Fruit fly (Drosophila melanogaster) whole organism, embryonic: ENCODE measurements around the gene Eig71Ej.
A peak's percentile ranks its signal among the peaks of the same experiment; 100 is the strongest.

Experiments
- CG10979 ChIP-seq: fragments of 200-800 bp; sonication (Bioruptor generic); optimal IDR thresholded peaks from 2 replicates; lab custom pipeline; 2018; ENCODE audit warnings: missing biosample characterization, mild to moderate bottlenecking, missing genetic modification characterization, moderate library complexity
- CG11696 ChIP-seq: fragments of 200-800 bp; sonication (Bioruptor generic); IDR thresholded peaks from 2 replicates; pipeline ENCODE4 v1.3.6; 2022; ENCODE audit warnings: missing biosample characterization, missing genetic modification characterization
- CG12236 ChIP-seq: fragments of 200-800 bp; sonication (Bioruptor generic); optimal IDR thresholded peaks from 2 replicates; lab custom pipeline; 2016; ENCODE audit warnings: missing biosample characterization, missing genetic modification characterization
- CG12299 ChIP-seq: fragments of 200-800 bp; sonication (Bioruptor generic); optimal IDR thresholded peaks from 2 replicates; lab custom pipeline; 2018; ENCODE audit warnings: missing biosample characterization, mild to moderate bottlenecking, missing genetic modification characterization
- CG13123 ChIP-seq: fragments of 200-800 bp; sonication (Bioruptor generic); optimal IDR thresholded peaks from 2 replicates; lab custom pipeline; 2016; ENCODE audit warnings: missing biosample characterization, missing genetic modification characterization
- CG13624 ChIP-seq: fragments of 200-800 bp; sonication (Bioruptor generic); optimal IDR thresholded peaks from 2 replicates; lab custom pipeline; 2016; ENCODE audit warnings: missing biosample characterization, missing genetic modification characterization
- CG13894 ChIP-seq: fragments of 200-800 bp; sonication (Bioruptor generic); optimal IDR thresholded peaks from 3 replicates; lab custom pipeline; 2018; ENCODE audit warnings: missing biosample characterization, mild to moderate bottlenecking, missing genetic modification characterization, moderate library complexity
- CG15479 ChIP-seq: fragments of 200-800 bp; sonication (Bioruptor generic); optimal IDR thresholded peaks from 3 replicates; lab custom pipeline; 2019; ENCODE audit warnings: missing biosample characterization, mild to moderate bottlenecking, missing genetic modification characterization, moderate library complexity
- CG1603 ChIP-seq: fragments of 200-800 bp; sonication (Bioruptor generic); optimal IDR thresholded peaks from 2 replicates; lab custom pipeline; 2019; ENCODE audit warnings: missing biosample characterization, mild to moderate bottlenecking, missing genetic modification characterization, moderate library complexity
- CG17359 ChIP-seq: fragments of 200-800 bp; sonication (Bioruptor generic); optimal IDR thresholded peaks from 3 replicates; lab custom pipeline; 2018; ENCODE audit warnings: missing biosample characterization, mild to moderate bottlenecking, missing genetic modification characterization, moderate library complexity
- CG17802 ChIP-seq: fragments of 200-800 bp; sonication (Bioruptor generic); optimal IDR thresholded peaks from 2 replicates; lab custom pipeline; 2018; ENCODE audit warnings: missing biosample characterization, mild to moderate bottlenecking, missing genetic modification characterization, moderate library complexity
- CG31388 ChIP-seq: fragments of 200-800 bp; sonication (Bioruptor generic); optimal IDR thresholded peaks from 2 replicates; lab custom pipeline; 2016; ENCODE audit warnings: missing biosample characterization, missing genetic modification characterization
- CG33557 ChIP-seq: fragments of 200-800 bp; sonication (Bioruptor generic); optimal IDR thresholded peaks from 2 replicates; lab custom pipeline; 2019; ENCODE audit warnings: missing biosample characterization, mild to moderate bottlenecking, missing genetic modification characterization, moderate library complexity
- CG3847 ChIP-seq: fragments of 200-800 bp; sonication (Bioruptor generic); IDR thresholded peaks from 2 replicates; pipeline ENCODE4 v1.3.6; 2022; ENCODE audit warnings: missing biosample characterization, missing genetic modification characterization
- CG4424 ChIP-seq: fragments of 200-800 bp; sonication (Bioruptor generic); optimal IDR thresholded peaks from 3 replicates; lab custom pipeline; 2016; ENCODE audit warnings: missing biosample characterization, missing genetic modification characterization
- CG6254 ChIP-seq: fragments of 200-800 bp; sonication (Bioruptor generic); optimal IDR thresholded peaks from 3 replicates; lab custom pipeline; 2017; ENCODE audit warnings: mild to moderate bottlenecking, missing biosample characterization, missing genetic modification reagents, missing genetic modification characterization
- CG7271 ChIP-seq: fragments of 200-800 bp; sonication (Bioruptor generic); optimal IDR thresholded peaks from 2 replicates; lab custom pipeline; 2018; ENCODE audit warnings: missing biosample characterization, mild to moderate bottlenecking, missing genetic modification characterization, moderate library complexity
- CrebB ChIP-seq: fragments of 200-800 bp; sonication (Bioruptor generic); optimal IDR thresholded peaks from 3 replicates; lab custom pipeline; 2018; ENCODE audit warnings: missing biosample characterization, mild to moderate bottlenecking, missing genetic modification characterization
- HLH3B ChIP-seq: fragments of 200-800 bp; sonication (Bioruptor generic); IDR thresholded peaks from 2 replicates; pipeline ENCODE4 v1.3.6; 2022; ENCODE audit warnings: missing biosample characterization, missing genetic modification characterization
- HLH54F ChIP-seq: fragments of 200-800 bp; sonication (Bioruptor generic); optimal IDR thresholded peaks from 3 replicates; lab custom pipeline; 2016; ENCODE audit warnings: missing biosample characterization, missing genetic modification characterization
- Oaz ChIP-seq: fragments of 200-800 bp; sonication (Bioruptor generic); IDR thresholded peaks from 2 replicates; pipeline ENCODE4 v1.3.6; 2022; ENCODE audit warnings: missing biosample characterization, missing genetic modification characterization
- Rx ChIP-seq: fragments of 200-800 bp; sonication (Bioruptor generic); IDR thresholded peaks from 2 replicates; pipeline ENCODE4 v1.3.6; 2022; ENCODE audit warnings: missing biosample characterization, missing genetic modification characterization
- Usf ChIP-seq: fragments of 200-800 bp; sonication (Bioruptor generic); optimal IDR thresholded peaks from 2 replicates; lab custom pipeline; 2017; ENCODE audit warnings: missing genotype, missing biosample characterization, missing genetic modification characterization
- Xrp1 ChIP-seq: fragments of 200-800 bp; sonication (Bioruptor generic); IDR thresholded peaks from 2 replicates; pipeline ENCODE4 v1.3.6; 2022; ENCODE audit warnings: missing biosample characterization, missing genetic modification characterization
- abd-A ChIP-seq: fragments of 200-800 bp; sonication (Bioruptor generic); optimal IDR thresholded peaks from 3 replicates; lab custom pipeline; 2019; ENCODE audit warnings: missing biosample characterization, mild to moderate bottlenecking, missing genetic modification characterization, moderate library complexity
- btn ChIP-seq: fragments of 200-800 bp; sonication (Bioruptor generic); optimal IDR thresholded peaks from 2 replicates; lab custom pipeline; 2016; ENCODE audit warnings: missing biosample characterization, missing genetic modification characterization
- chn ChIP-seq: fragments of 200-800 bp; sonication (Bioruptor generic); optimal IDR thresholded peaks from 2 replicates; lab custom pipeline; 2016; ENCODE audit warnings: missing biosample characterization, missing genetic modification characterization
- croc ChIP-seq: fragments of 200-800 bp; sonication (Bioruptor generic); conservative IDR thresholded peaks from 3 replicates; pipeline ENCODE4 v1.3.6; 2022; ENCODE audit warnings: missing biosample characterization, missing genetic modification characterization
- dmrt11E ChIP-seq: fragments of 200-800 bp; sonication (Bioruptor generic); optimal IDR thresholded peaks from 3 replicates; lab custom pipeline; 2018; ENCODE audit warnings: missing biosample characterization, mild to moderate bottlenecking, missing genetic modification characterization, moderate library complexity
- ems ChIP-seq: fragments of 200-800 bp; sonication (Bioruptor generic); optimal IDR thresholded peaks from 3 replicates; lab custom pipeline; 2016; ENCODE audit warnings: missing biosample characterization, missing genetic modification characterization
- ewg ChIP-seq: fragments of 200-800 bp; sonication (Bioruptor generic); optimal IDR thresholded peaks from 3 replicates; lab custom pipeline; 2017; ENCODE audit warnings: mild to moderate bottlenecking, missing biosample characterization, missing genetic modification reagents, missing genetic modification characterization
- h ChIP-seq: fragments of >200 bp; optimal IDR thresholded peaks from 2 replicates; lab custom pipeline; 2017
- hkb ChIP-seq, 2 experiments: fragments of 200-800 bp in 1 of 2; fragments of >200 bp in 1 of 2; sonication (Bioruptor generic) in 1 of 2; IDR thresholded peaks in 1 of 2; optimal IDR thresholded peaks in 1 of 2; 2 replicates each; pipeline versions ENCODE4 v1.3.6 to Lab custom; 2017 to 2022; ENCODE audit warnings: missing biosample characterization in 1 of 2, missing genetic modification characterization in 1 of 2
- kay ChIP-seq: fragments of 200-800 bp; sonication (Bioruptor generic); optimal IDR thresholded peaks from 2 replicates; lab custom pipeline; 2016; ENCODE audit warnings: missing biosample characterization, missing genetic modification characterization
- ken ChIP-seq: fragments of 200-800 bp; sonication (Bioruptor generic); IDR thresholded peaks from 3 replicates; pipeline ENCODE4 v1.3.6; 2022; ENCODE audit warnings: missing biosample characterization, missing genetic modification characterization
- lola ChIP-seq, 3 experiments: fragments of >200 bp in 2 of 3; fragments of 200-800 bp in 1 of 3; sonication (Bioruptor generic) in 1 of 3; optimal IDR thresholded peaks; 2 replicates each; lab custom pipeline; 2017 to 2019; ENCODE audit warnings: missing biosample characterization in 3 of 3, missing genetic modification characterization in 3 of 3, mild to moderate bottlenecking in 1 of 3, moderate library complexity in 1 of 3
- nom ChIP-seq: fragments of 200-800 bp; sonication (Bioruptor generic); optimal IDR thresholded peaks from 2 replicates; lab custom pipeline; 2017; ENCODE audit warnings: missing biosample characterization, missing genetic modification characterization, mild to moderate bottlenecking, moderate library complexity, missing genetic modification reagents
- onecut ChIP-seq: fragments of 200-800 bp; sonication (Bioruptor generic); IDR thresholded peaks from 2 replicates; pipeline ENCODE4 v1.3.6; 2022; ENCODE audit warnings: missing biosample characterization, missing genetic modification characterization
- pita ChIP-seq: fragments of 200-800 bp; sonication (Bioruptor generic); optimal IDR thresholded peaks from 2 replicates; lab custom pipeline; 2017; ENCODE audit warnings: missing biosample characterization, mild to moderate bottlenecking, missing genetic modification characterization
- pzg ChIP-seq: fragments of 200-800 bp; sonication (Bioruptor generic); optimal IDR thresholded peaks from 3 replicates; lab custom pipeline; 2018; ENCODE audit warnings: missing biosample characterization, mild to moderate bottlenecking, missing genetic modification characterization, moderate library complexity
- sc ChIP-seq, 3 experiments: fragments of >200 bp in 2 of 3; fragments of 200-800 bp in 1 of 3; sonication (Bioruptor generic) in 1 of 3; optimal IDR thresholded peaks; 2 replicates in 2 of 3; 3 replicates in 1 of 3; lab custom pipeline; 2017; ENCODE audit warnings: mild to moderate bottlenecking in 1 of 3, missing biosample characterization in 1 of 3, missing genetic modification characterization in 1 of 3, missing genetic modification reagents in 1 of 3
- sens ChIP-seq: fragments of 200-800 bp; sonication (Bioruptor generic); peaks from one replicate; lab custom pipeline; 2016; ENCODE audit warnings: missing biosample characterization, missing genetic modification characterization
- sisA ChIP-seq: fragments of 200-800 bp; sonication (Bioruptor generic); IDR thresholded peaks from 2 replicates; pipeline ENCODE4 v1.3.6; 2022; ENCODE audit warnings: missing biosample characterization, missing genetic modification characterization
- stwl ChIP-seq: fragments of 200-800 bp; sonication (Bioruptor generic); optimal IDR thresholded peaks from 3 replicates; lab custom pipeline; 2018; ENCODE audit warnings: missing biosample characterization, mild to moderate bottlenecking, missing genetic modification characterization, moderate library complexity
- sug ChIP-seq: fragments of 200-800 bp; optimal IDR thresholded peaks from 2 replicates; lab custom pipeline; 2019; ENCODE audit warnings: missing biosample characterization, mild to moderate bottlenecking, missing genetic modification characterization, moderate library complexity
- toy ChIP-seq: fragments of 200-800 bp; sonication (Bioruptor generic); IDR thresholded peaks from 2 replicates; pipeline ENCODE4 v1.3.6; 2022; ENCODE audit warnings: missing biosample characterization, missing genetic modification characterization
- trh ChIP-seq: fragments of 200-800 bp; sonication (Bioruptor generic); optimal IDR thresholded peaks from 2 replicates; lab custom pipeline; 2016; ENCODE audit warnings: missing biosample characterization, missing genetic modification characterization
- vvl ChIP-seq: fragments of 200-800 bp; sonication (Bioruptor generic); IDR thresholded peaks from 2 replicates; pipeline ENCODE4 v1.3.6; 2022; ENCODE audit warnings: missing biosample characterization, missing genetic modification characterization
- z ChIP-seq: fragments of 200-800 bp; sonication (Bioruptor generic); IDR thresholded peaks from 3 replicates; pipeline ENCODE4 v1.3.6; 2022; ENCODE audit warnings: missing biosample characterization, missing genetic modification characterization

Eig71Ej gene

dm6 chr3L:15625676-15626414 is 35.0 kb downstream of the Eig71Ej start (continued):
- TF ChIP-seq dmrt11E (tag; lab: Kevin White, UChicago): peak; percentile 69
- TF ChIP-seq pzg (GFP tag; lab: Kevin White, UChicago): peak; percentile 20
- peak; percentile 52 for TF ChIP-seq CrebB
- TF ChIP-seq CG17359 (tag; lab: Kevin White, UChicago): peak; percentile 93
- no peak for TF ChIP-seq CG13123
- TF ChIP-seq CG7271: peak; percentile 20
- TF ChIP-seq CG1603 (tag; lab: Kevin White, UChicago): peak; percentile 38
- TF ChIP-seq CG4424 (GFP tag; lab: Kevin White, UChicago): peak; percentile 93
- peak; percentile 84 for TF ChIP-seq Xrp1 (GFP tag; lab: Robert Waterston, UW)
- TF ChIP-seq ewg (GFP tag; lab: Kevin White, UChicago): peak; percentile 82
- peak; percentile 82 for TF ChIP-seq CG12299
- peak; percentile 96 for TF ChIP-seq CG10979 (tag; lab: Kevin White, UChicago)
- peak; percentile 74 for TF ChIP-seq Usf (GFP tag; lab: Kevin White, UChicago)
- TF ChIP-seq HLH54F (GFP tag; lab: Kevin White, UChicago): no peak
- TF ChIP-seq CG6254 (GFP tag; lab: Kevin White, UChicago): peak; percentile 87
- TF ChIP-seq ems (GFP tag; lab: Kevin White, UChicago): peak; percentile 40
- no peak for TF ChIP-seq hkb (optimal IDR thresholded peaks at IDR 0.05; lab: Kevin White, UChicago)
- TF ChIP-seq hkb (GFP tag; IDR thresholded peaks at IDR 0.05; lab: Robert Waterston, UW): peak; percentile 88
- peak; percentile 37; the same call in 1 of the 2 replicates for TF ChIP-seq toy (GFP tag; lab: Robert Waterston, UW)
- TF ChIP-seq CG15479 (GFP tag; lab: Kevin White, UChicago): no peak
- no peak for TF ChIP-seq CG12236
- TF ChIP-seq sug (tag; lab: Kevin White, UChicago): peak; percentile 72
- TF ChIP-seq Oaz (GFP tag; lab: Robert Waterston, UW): peak; percentile 66
- TF ChIP-seq vvl: peak; percentile 84
- peak; percentile 77 for TF ChIP-seq CG3847 (GFP tag; lab: Robert Waterston, UW)
- TF ChIP-seq HLH3B (GFP tag; lab: Robert Waterston, UW): peak; percentile 78
- TF ChIP-seq trh (GFP tag; lab: Kevin White, UChicago): peak; percentile 59
- peak; percentile 14 for TF ChIP-seq abd-A (tag; lab: Kevin White, UChicago)
- peak; percentile 60 for TF ChIP-seq CG33557 (GFP tag; lab: Kevin White, UChicago)
- TF ChIP-seq CG13894: peak; percentile 25
- TF ChIP-seq croc: peak; percentile 84
- TF ChIP-seq CG17802 (tag; lab: Kevin White, UChicago): peak; percentile 57
- TF ChIP-seq btn (GFP tag; lab: Kevin White, UChicago): no peak
- peak; percentile 59 for TF ChIP-seq kay (GFP tag; lab: Kevin White, UChicago)
- no peak for TF ChIP-seq h (lab: Kevin White, UChicago)
- TF ChIP-seq z (GFP tag; lab: Robert Waterston, UW): no peak
- TF ChIP-seq stwl (tag; lab: Kevin White, UChicago): no peak
- peak; percentile 93 for TF ChIP-seq sens
- peak in 1 of 3 experiments; percentile 90 for TF ChIP-seq lola (GFP tag; optimal IDR thresholded peaks at IDR 0.05; lab: Kevin White, UChicago)
- peak; percentile 45 for TF ChIP-seq onecut
- TF ChIP-seq CG31388 (GFP tag; lab: Kevin White, UChicago): peak; percentile 55
- no peak for TF ChIP-seq Rx (GFP tag; lab: Robert Waterston, UW)
- TF ChIP-seq sisA (GFP tag; lab: Robert Waterston, UW): peak; percentile 85
- peak; percentile 44; the same call in 1 of the 2 replicates for TF ChIP-seq CG11696 (GFP tag; lab: Robert Waterston, UW)
- no peak for TF ChIP-seq pita (GFP tag; lab: Kevin White, UChicago)
- TF ChIP-seq nom: peak; percentile 64
- peak; percentile 2 for TF ChIP-seq CG13624 (GFP tag; lab: Kevin White, UChicago)
- TF ChIP-seq chn: no peak
- TF ChIP-seq ken (GFP tag; lab: Robert Waterston, UW): peak; percentile 63; the same call in 2 of the 3 replicates
- TF ChIP-seq sc (optimal IDR thresholded peaks at IDR 0.05; lab: Kevin White, UChicago): no peak
- TF ChIP-seq sc (GFP tag; optimal IDR thresholded peaks at IDR 0.05; lab: Kevin White, UChicago): peak; percentile 90
